Worm (Caenorhabditis elegans) whole organism, L3 larva: Measurements from ENCODE around the gene srab-10.

ENCODE experiments used
- egl-27 ChIP-seq: sonication (generic microtip); optimal IDR thresholded peaks from 4 replicates; lab custom pipeline; 2017; ENCODE audit warnings: missing biosample characterization, missing genetic modification reagents, missing genetic modification characterization
- elt-1 ChIP-seq: fragments of 150-350 bp; optimal IDR thresholded peaks from 2 replicates; lab custom pipeline; 2014; ENCODE audit warnings: missing biosample characterization, missing genetic modification characterization
- nhr-23 ChIP-seq: fragments of 150-350 bp; optimal IDR thresholded peaks from 2 replicates; lab custom pipeline; 2014; ENCODE audit warnings: missing biosample characterization, missing genetic modification reagents, missing genetic modification characterization

DNA sequence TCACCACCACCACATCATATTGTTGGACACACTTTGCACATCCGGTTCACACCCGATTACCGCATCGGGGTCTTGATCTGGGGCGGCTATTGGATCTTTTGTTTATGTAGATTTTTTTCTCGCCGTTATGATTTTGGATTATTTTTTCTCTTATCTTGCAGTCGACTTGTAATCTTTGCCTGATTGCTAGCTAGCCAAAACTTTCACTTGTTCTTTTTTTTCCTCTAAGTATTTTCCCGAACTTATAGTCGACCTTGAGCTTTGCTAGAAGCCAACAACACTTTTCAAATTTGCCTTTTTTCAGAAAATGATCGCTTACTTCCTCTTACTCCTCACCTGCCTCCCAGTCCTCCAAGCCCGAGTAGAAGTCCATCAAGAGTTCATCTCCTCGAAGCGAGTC, 43.6 kb upstream of the srab-10 start, which contains the start of gene lag-2:
- no peak for TF ChIP-seq elt-1 (tag; lab: Kevin White, UChicago)
- TF ChIP-seq nhr-23 (tag; lab: Kevin White, UChicago) = no peak
- no peak for TF ChIP-seq egl-27 (tag; lab: Kevin White, UChicago)
